Fruit fly (Drosophila melanogaster): Measurements from ENCODE around the gene mRpL22.
A peak's percentile ranks its signal among the peaks of the same experiment; 100 is the strongest.

Gene mRpL22

dm6 chrX:16781055-16781454 lies 2.7 kb upstream of the mRpL22 start (continued):
- TF ChIP-seq Rx (GFP tag; IDR thresholded peaks at IDR 0.05) (peak; percentile 32; the same call in 1 of the 2 replicates), CG15514 (GFP tag; optimal IDR thresholded peaks at IDR 0.05) (peak; percentile 34), Dad (GFP tag; optimal IDR thresholded peaks at IDR 0.05) (peak; percentile 24), dpn (GFP tag; optimal IDR thresholded peaks at IDR 0.05) (peak in 1 of 2 experiments; percentile 22), CG5245 (GFP tag; optimal IDR thresholded peaks at IDR 0.05) (no peak), CG13424 (tag; optimal IDR thresholded peaks at IDR 0.05) (no peak), B-H2 (GFP tag; optimal IDR thresholded peaks at IDR 0.05) (no peak), row (GFP tag; IDR thresholded peaks at IDR 0.05) (peak; percentile 32; the same call in 1 of the 3 replicates), Meics (GFP tag; optimal IDR thresholded peaks at IDR 0.05) (peak; percentile 47), zen2 (GFP tag; IDR thresholded peaks at IDR 0.05; ENCODE audit: partially characterized antibody) (no peak), CG8089 (GFP tag; optimal IDR thresholded peaks at IDR 0.05) (peak; percentile 6), CG1602 (GFP tag; optimal IDR thresholded peaks at IDR 0.05) (peak; percentile 0), CG8924 (tag; optimal IDR thresholded peaks at IDR 0.05) (peak; percentile 17), CG7556 (GFP tag; optimal IDR thresholded peaks at IDR 0.05) (no peak), NFAT (GFP tag; IDR thresholded peaks at IDR 0.05) (no peak), lmd (GFP tag; IDR thresholded peaks at IDR 0.05) (peak; percentile 19; the same call in 1 of the 2 replicates), Dbx (GFP tag; IDR thresholded peaks at IDR 0.05) (0 out of 3 replicates have a peak, but pooled peaks have one; percentile 47), cwo (GFP tag; optimal IDR thresholded peaks at IDR 0.05) (peak; percentile 17), gro (GFP tag; optimal IDR thresholded peaks at IDR 0.05) (peak; percentile 65), Oaz (GFP tag; IDR thresholded peaks at IDR 0.05) (no peak), PHDP (tag; optimal IDR thresholded peaks at IDR 0.05) (peak; percentile 12), hb (GFP tag; IDR thresholded peaks at IDR 0.05; ENCODE audit: partially characterized antibody) (no peak), CG2116 (GFP tag; optimal IDR thresholded peaks at IDR 0.05) (peak; percentile 6), nerfin-2 (GFP tag; IDR thresholded peaks at IDR 0.05; ENCODE audit: partially characterized antibody) (no peak), CG3847 (GFP tag; IDR thresholded peaks at IDR 0.05) (peak; percentile 50), ase (GFP tag; IDR thresholded peaks at IDR 0.05) (no peak), twi (tag; optimal IDR thresholded peaks at IDR 0.05) (no peak), sens (GFP tag) (peak; percentile 68), CG12219 (GFP tag; optimal IDR thresholded peaks at IDR 0.05) (peak; percentile 3), Pdp1 (GFP tag; optimal IDR thresholded peaks at IDR 0.05) (peak; percentile 11 to 62), grau (tag; optimal IDR thresholded peaks at IDR 0.05) (peak; percentile 43), CG11560 (tag; IDR thresholded peaks at IDR 0.05) (0 out of 3 replicates have a peak, but pooled peaks have one; percentile 17), sd (tag; optimal IDR thresholded peaks at IDR 0.05) (peak; percentile 23), CG10462 (GFP tag; optimal IDR thresholded peaks at IDR 0.05) (no peak), Bteb2 (GFP tag; optimal IDR thresholded peaks at IDR 0.05) (no peak), Hmr (GFP tag; optimal IDR thresholded peaks at IDR 0.05) (peak; percentile 15), org-1 (GFP tag; optimal IDR thresholded peaks at IDR 0.05) (peak; percentile 3), CG11456 (GFP tag; IDR thresholded peaks at IDR 0.05) (peak; percentile 55; the same call in 1 of the 3 replicates)

- TF ChIP-seq CG5245 (GFP tag; optimal IDR thresholded peaks at IDR 0.05) = peak; percentile 34
- TF ChIP-seq mirr (GFP tag; optimal IDR thresholded peaks at IDR 0.05) = peak; percentile 45
- TF ChIP-seq zf30C (GFP tag; optimal IDR thresholded peaks at IDR 0.05) = peak; percentile 43
- peak; percentile 32 for TF ChIP-seq CG17385 (GFP tag; optimal IDR thresholded peaks at IDR 0.05)
- peak; percentile 41; the same call in 1 of the 2 replicates for TF ChIP-seq CG11696 (GFP tag; IDR thresholded peaks at IDR 0.05)
- no peak for TF ChIP-seq Dek (tag; optimal IDR thresholded peaks at IDR 0.05)
- peak; percentile 39 for TF ChIP-seq CG9876 (GFP tag; optimal IDR thresholded peaks at IDR 0.05)
- TF ChIP-seq Nf-YC (tag; optimal IDR thresholded peaks at IDR 0.05) = peak; percentile 18
- TF ChIP-seq CG12071 (GFP tag; optimal IDR thresholded peaks at IDR 0.05) = peak; percentile 6
- peak; percentile 46 for TF ChIP-seq CG2712 (tag; optimal IDR thresholded peaks at IDR 0.05)
- no peak for TF ChIP-seq D (optimal IDR thresholded peaks at IDR 0.05)
- peak; percentile 35 for TF ChIP-seq D (GFP tag; optimal IDR thresholded peaks at IDR 0.05)
- TF ChIP-seq hkb (optimal IDR thresholded peaks at IDR 0.05) = no peak
- TF ChIP-seq hkb (GFP tag; IDR thresholded peaks at IDR 0.05) = peak; percentile 58
- TF ChIP-seq CG3847 (GFP tag; IDR thresholded peaks at IDR 0.05) = peak; percentile 49
Observed at dm6 chrX:16782175-16782916, 1.4 kb upstream of the mRpL22 start.

Data from whole organism, embryonic.